Worm (Caenorhabditis elegans) whole organism, young adult: Measurements from ENCODE around the gene Y69A2AR.47.

ENCODE experiments used
- B0019.2 ChIP-seq: fragments of 200-800 bp; sonication (Bioruptor generic); conservative IDR thresholded peaks from 2 replicates; pipeline ENCODE4 v1.3.6; 2022; ENCODE audit warnings: missing genetic modification reagents, missing genetic modification characterization, missing compliant biosample characterization
- B0336.3 ChIP-seq: fragments of 200-800 bp; sonication (Bioruptor generic); IDR thresholded peaks from 2 replicates; pipeline ENCODE4 v1.3.6; 2022; ENCODE audit warnings: missing genetic modification characterization, missing compliant biosample characterization
- D2030.7 ChIP-seq: fragments of 200-800 bp; sonication (Bioruptor generic); IDR thresholded peaks from 2 replicates; pipeline ENCODE4 v1.3.6; 2022; ENCODE audit warnings: missing genetic modification reagents, missing genetic modification characterization, missing compliant biosample characterization
- F33H1.4 ChIP-seq: fragments of 200-800 bp; sonication (Bioruptor generic); IDR thresholded peaks from 2 replicates; pipeline ENCODE4 v1.3.6; 2022; ENCODE audit warnings: missing genetic modification reagents, missing genetic modification characterization, missing compliant biosample characterization
- F37B4.10 ChIP-seq: fragments of 200-800 bp; sonication (Bioruptor generic); IDR thresholded peaks from 2 replicates; pipeline ENCODE4 v1.3.6; 2022; ENCODE audit warnings: missing genetic modification characterization, missing compliant biosample characterization
- F39B2.1 ChIP-seq: fragments of 200-800 bp; sonication (Bioruptor generic); IDR thresholded peaks from 2 replicates; pipeline ENCODE4 v1.3.6; 2022; ENCODE audit warnings: missing genetic modification reagents, missing genetic modification characterization, missing compliant biosample characterization
- F52B5.7 ChIP-seq: sonication (generic microtip); optimal IDR thresholded peaks from 2 replicates; lab custom pipeline; 2016; ENCODE audit warnings: mild to moderate bottlenecking, missing genetic modification characterization, missing compliant biosample characterization
- F55B11.4 ChIP-seq: sonication (generic microtip); optimal IDR thresholded peaks from 2 replicates; lab custom pipeline; 2016; ENCODE audit warnings: missing compliant biosample characterization, missing genetic modification characterization, borderline replicate concordance; ENCODE audit not compliant: insufficient read depth
- K11D2.4 ChIP-seq: fragments of 200-800 bp; sonication (Bioruptor generic); IDR thresholded peaks from 2 replicates; pipeline ENCODE4 v1.3.6; 2022; ENCODE audit warnings: missing genetic modification reagents, missing genetic modification characterization, missing compliant biosample characterization
- K12H6.12 ChIP-seq: fragments of 200-800 bp; sonication (Bioruptor generic); optimal IDR thresholded peaks from 2 replicates; lab custom pipeline; 2018; ENCODE audit warnings: mild to moderate bottlenecking, missing genetic modification characterization, missing compliant biosample characterization
- T07F8.4 ChIP-seq: sonication (generic microtip); optimal IDR thresholded peaks from 2 replicates; lab custom pipeline; 2016; ENCODE audit warnings: mild to moderate bottlenecking, missing genetic modification characterization, moderate library complexity, missing compliant biosample characterization
- Y53F4B.3 ChIP-seq: fragments of 200-800 bp; sonication (Bioruptor generic); IDR thresholded peaks from 2 replicates; pipeline ENCODE4 v1.3.6; 2022; ENCODE audit warnings: missing genetic modification reagents, missing genetic modification characterization, missing compliant biosample characterization
- Y53G8AR.9 ChIP-seq: fragments of 200-800 bp; sonication (Bioruptor generic); conservative IDR thresholded peaks from 2 replicates; pipeline ENCODE4 v1.3.6; 2022; ENCODE audit warnings: missing genetic modification reagents, missing genetic modification characterization, missing compliant biosample characterization
- Y56A3A.18 ChIP-seq: fragments of 200-800 bp; sonication (Bioruptor generic); IDR thresholded peaks from 2 replicates; pipeline ENCODE4 v1.3.6; 2022; ENCODE audit warnings: missing genetic modification reagents, missing genetic modification characterization, missing compliant biosample characterization
- Y67H2A.10 ChIP-seq: fragments of 200-800 bp; sonication (Bioruptor generic); conservative IDR thresholded peaks from 2 replicates; pipeline ENCODE4 v1.3.6; 2022; ENCODE audit warnings: missing genetic modification reagents, missing genetic modification characterization, missing compliant biosample characterization
- Y95B8A.8 ChIP-seq: fragments of 200-800 bp; sonication (Bioruptor generic); IDR thresholded peaks from 2 replicates; pipeline ENCODE4 v1.3.6; 2022; ENCODE audit warnings: missing genetic modification reagents, missing genetic modification characterization, missing compliant biosample characterization
- akir-1 ChIP-seq: fragments of 200-800 bp; sonication (Bioruptor generic); optimal IDR thresholded peaks from 2 replicates; lab custom pipeline; 2018; ENCODE audit warnings: mild to moderate bottlenecking, missing genetic modification characterization, moderate library complexity, missing compliant biosample characterization
- ama-1 ChIP-seq, 3 experiments: fragments of 150-350 bp in 1 of 3; sonication (generic microtip) in 2 of 3; optimal IDR thresholded peaks; 2 replicates each; lab custom pipeline; 2014 to 2018; ENCODE audit warnings: missing biosample characterization in 2 of 3, missing genetic modification characterization in 2 of 3, missing genetic modification reagents in 2 of 3
- attf-5 ChIP-seq: fragments of 200-800 bp; sonication (Bioruptor generic); optimal IDR thresholded peaks from 2 replicates; lab custom pipeline; 2018; ENCODE audit warnings: mild to moderate bottlenecking, missing genetic modification characterization, missing compliant biosample characterization
- cebp-1 ChIP-seq, 2 experiments: fragments of 200-800 bp in 1 of 2; sonication (Bioruptor generic) in 1 of 2; sonication (generic microtip) in 1 of 2; IDR thresholded peaks in 1 of 2; optimal IDR thresholded peaks in 1 of 2; 2 replicates each; pipeline versions ENCODE4 v1.3.6 to Lab custom; 2017 to 2022; ENCODE audit warnings: missing compliant biosample characterization in 2 of 2, missing genetic modification characterization in 2 of 2, mild to moderate bottlenecking in 1 of 2, missing genetic modification reagents in 1 of 2, moderate library complexity in 1 of 2
- cebp-2 ChIP-seq: fragments of 200-800 bp; sonication (Bioruptor generic); IDR thresholded peaks from 2 replicates; pipeline ENCODE4 v1.3.6; 2022; ENCODE audit warnings: missing genetic modification characterization, missing compliant biosample characterization
- ceh-79 ChIP-seq: sonication (generic microtip); optimal IDR thresholded peaks from 2 replicates; lab custom pipeline; 2017; ENCODE audit warnings: mild to moderate bottlenecking, missing genetic modification characterization, missing compliant biosample characterization
- chd-7 ChIP-seq: sonication (generic microtip); optimal IDR thresholded peaks from 2 replicates; lab custom pipeline; 2016; ENCODE audit warnings: mild to moderate bottlenecking, missing genetic modification characterization, moderate library complexity, missing compliant biosample characterization
- die-1 ChIP-seq: sonication (generic microtip); optimal IDR thresholded peaks from 2 replicates; lab custom pipeline; 2016; ENCODE audit warnings: missing genotype, mild to moderate bottlenecking, missing genetic modification characterization, missing compliant biosample characterization
- dpl-1 ChIP-seq: fragments of 150-350 bp; optimal IDR thresholded peaks from 2 replicates; lab custom pipeline; 2014; ENCODE audit warnings: missing biosample characterization, missing genetic modification reagents, missing genetic modification characterization
- hlh-12 ChIP-seq: sonication (generic microtip); optimal IDR thresholded peaks from 2 replicates; lab custom pipeline; 2016; ENCODE audit warnings: missing genetic modification characterization, missing compliant biosample characterization
- hmg-1.2 ChIP-seq: fragments of 200-800 bp; sonication (Bioruptor generic); IDR thresholded peaks from 2 replicates; pipeline ENCODE4 v1.3.6; 2022; ENCODE audit warnings: missing genetic modification reagents, missing genetic modification characterization, missing compliant biosample characterization
- hmg-20 ChIP-seq: fragments of 200-800 bp; sonication (Bioruptor generic); IDR thresholded peaks from 2 replicates; pipeline ENCODE4 v1.3.6; 2022; ENCODE audit warnings: missing genetic modification reagents, missing genetic modification characterization, missing compliant biosample characterization
- lin-40 ChIP-seq: sonication (generic microtip); optimal IDR thresholded peaks from 2 replicates; lab custom pipeline; 2016; ENCODE audit warnings: missing genetic modification characterization, mild to moderate bottlenecking, missing compliant biosample characterization, missing genotype, missing genetic modification reagents
- lsl-1 ChIP-seq: fragments of 200-800 bp; sonication (Bioruptor generic); optimal IDR thresholded peaks from 2 replicates; lab custom pipeline; 2018; ENCODE audit warnings: mild to moderate bottlenecking, missing genetic modification characterization, moderate library complexity, missing compliant biosample characterization
- madf-3 ChIP-seq: fragments of 200-800 bp; sonication (Bioruptor generic); IDR thresholded peaks from 2 replicates; pipeline ENCODE4 v1.3.6; 2022; ENCODE audit warnings: missing genetic modification reagents, missing genetic modification characterization, missing compliant biosample characterization
- madf-6 ChIP-seq: fragments of 200-800 bp; sonication (Bioruptor generic); IDR thresholded peaks from 2 replicates; pipeline ENCODE4 v1.3.6; 2022; ENCODE audit warnings: missing genetic modification reagents, missing genetic modification characterization, missing compliant biosample characterization
- nfya-1 ChIP-seq: sonication (generic microtip); optimal IDR thresholded peaks from 2 replicates; lab custom pipeline; 2017; ENCODE audit warnings: antibody characterized with exemption, missing compliant biosample characterization, missing genetic modification characterization, borderline replicate concordance; ENCODE audit not compliant: insufficient read depth
- nfya-2 ChIP-seq: fragments of 200-800 bp; sonication (Bioruptor generic); IDR thresholded peaks from 2 replicates; pipeline ENCODE4 v1.3.6; 2022; ENCODE audit warnings: missing genetic modification reagents, missing genetic modification characterization, missing compliant biosample characterization
- nfyb-1 ChIP-seq: fragments of 200-800 bp; sonication (Bioruptor generic); IDR thresholded peaks from 2 replicates; pipeline ENCODE4 v1.3.6; 2022; ENCODE audit warnings: missing genetic modification reagents, missing genetic modification characterization, missing compliant biosample characterization
- nhr-90 ChIP-seq: sonication (generic microtip); optimal IDR thresholded peaks from 2 replicates; lab custom pipeline; 2016; ENCODE audit warnings: missing genotype, mild to moderate bottlenecking, missing genetic modification characterization, missing compliant biosample characterization
- rcor-1 ChIP-seq: fragments of 200-800 bp; sonication (Bioruptor generic); IDR thresholded peaks from 2 replicates; pipeline ENCODE4 v1.3.6; 2022; ENCODE audit warnings: missing genetic modification reagents, missing genetic modification characterization, missing compliant biosample characterization
- repo-1 ChIP-seq: sonication (generic microtip); optimal IDR thresholded peaks from 2 replicates; lab custom pipeline; 2017; ENCODE audit warnings: mild to moderate bottlenecking, missing genetic modification characterization, missing compliant biosample characterization
- rpc-1 ChIP-seq, 2 experiments: fragments of 150-350 bp in 1 of 2; sonication (generic microtip) in 1 of 2; optimal IDR thresholded peaks; 2 replicates each; lab custom pipeline; 2014 to 2018; ENCODE audit warnings: missing biosample characterization in 1 of 2, missing genetic modification characterization in 1 of 2, missing genetic modification reagents in 1 of 2, missing genotype in 1 of 2
- sea-2 ChIP-seq: fragments of 200-800 bp; sonication (Bioruptor generic); IDR thresholded peaks from 2 replicates; pipeline ENCODE4 v1.3.6; 2022; ENCODE audit warnings: missing genetic modification characterization, missing compliant biosample characterization
- snpc-1.1 ChIP-seq: sonication (generic microtip); optimal IDR thresholded peaks from 2 replicates; lab custom pipeline; 2017; ENCODE audit warnings: missing genetic modification characterization, mild to moderate bottlenecking, missing compliant biosample characterization, antibody characterized with exemption, moderate library complexity, missing genotype, missing genetic modification reagents; ENCODE audit not compliant: insufficient read depth
- snpc-1.3 ChIP-seq: sonication (generic microtip); optimal IDR thresholded peaks from 2 replicates; lab custom pipeline; 2017; ENCODE audit warnings: missing genetic modification characterization, mild to moderate bottlenecking, missing compliant biosample characterization, antibody characterized with exemption, moderate library complexity, missing genotype, missing genetic modification reagents; ENCODE audit not compliant: insufficient read depth
- snpc-3.4 ChIP-seq: sonication (generic microtip); optimal IDR thresholded peaks from 2 replicates; lab custom pipeline; 2017; ENCODE audit warnings: missing genetic modification characterization, mild to moderate bottlenecking, missing compliant biosample characterization, antibody characterized with exemption, moderate library complexity, missing genotype, missing genetic modification reagents
- somi-1 ChIP-seq: fragments of 200-800 bp; sonication (Bioruptor generic); optimal IDR thresholded peaks from 2 replicates; lab custom pipeline; 2018; ENCODE audit warnings: mild to moderate bottlenecking, missing genetic modification characterization, missing compliant biosample characterization
- tbx-9 ChIP-seq: sonication (generic microtip); optimal IDR thresholded peaks from 2 replicates; lab custom pipeline; 2016; ENCODE audit warnings: borderline replicate concordance, missing genetic modification characterization, inconsistent platforms, missing compliant biosample characterization

The Y69A2AR.47 gene

ce11 chrIV:2601988-2602861, 4.7 kb downstream of the Y69A2AR.47 start (continued):
- TF ChIP-seq snpc-1.3 (tag; lab: Kevin White, UChicago) (no peak), dpl-1 (GFP tag; lab: Kevin White, UChicago) (peak; percentile 8), F52B5.7 (tag; lab: Kevin White, UChicago) (peak; percentile 92), cebp-2 (peak; percentile 79; the same call in 1 of the 2 replicates), nfya-1 (tag; lab: Kevin White, UChicago) (no peak), Y56A3A.18 (peak; percentile 96), snpc-1.1 (no peak), sea-2 (GFP tag; lab: Robert Waterston, UW) (peak; percentile 97), Y67H2A.10 (GFP tag; lab: Robert Waterston, UW) (peak; percentile 98), die-1 (peak; percentile 70), hmg-20 (peak; percentile 67; the same call in 1 of the 2 replicates), attf-5 (peak; percentile 99), hmg-1.2 (GFP tag; lab: Robert Waterston, UW) (peak; percentile 98), K12H6.12 (tag; lab: Kevin White, UChicago) (peak; percentile 93), hlh-12 (no peak), madf-3 (GFP tag; lab: Robert Waterston, UW) (peak; percentile 93), chd-7 (tag; lab: Kevin White, UChicago) (peak; percentile 98), Y95B8A.8 (GFP tag; lab: Robert Waterston, UW) (peak; percentile 90), madf-6 (GFP tag; lab: Robert Waterston, UW) (peak; percentile 60; the same call in 1 of the 2 replicates), D2030.7 (GFP tag; lab: Robert Waterston, UW) (no peak)

ce11 chrIV:2602862-2603189, 5.3 kb downstream of the Y69A2AR.47 start:
- TF ChIP-seq F39B2.1 (GFP tag; lab: Robert Waterston, UW) (no peak), ama-1 (optimal IDR thresholded peaks at IDR 0.05; lab: Kevin White, UChicago) (no peak), ama-1 (GFP tag; optimal IDR thresholded peaks at IDR 0.05; lab: Kevin White, UChicago) (no peak), nfyb-1 (GFP tag; lab: Robert Waterston, UW) (no peak), ceh-79 (tag; lab: Kevin White, UChicago) (no peak), lin-40 (tag; lab: Kevin White, UChicago) (no peak), B0019.2 (GFP tag; lab: Robert Waterston, UW) (no peak), B0336.3 (GFP tag; lab: Robert Waterston, UW) (no peak), Y53F4B.3 (GFP tag; lab: Robert Waterston, UW) (no peak), somi-1 (no peak), rpc-1 (optimal IDR thresholded peaks at IDR 0.05; lab: Kevin White, UChicago) (no peak), rpc-1 (tag; optimal IDR thresholded peaks at IDR 0.05; lab: Kevin White, UChicago) (peak; percentile 24), chd-7 (tag; lab: Kevin White, UChicago) (peak; percentile 77), repo-1 (tag; lab: Kevin White, UChicago) (no peak), snpc-3.4 (no peak), akir-1 (no peak), nfya-2 (GFP tag; lab: Robert Waterston, UW) (no peak), nhr-90 (tag; lab: Kevin White, UChicago) (no peak), lsl-1 (GFP tag; lab: Kevin White, UChicago) (no peak), T07F8.4 (tag; lab: Kevin White, UChicago) (no peak), F33H1.4 (peak; percentile 39), F55B11.4 (tag; lab: Kevin White, UChicago) (no peak), Y53G8AR.9 (no peak), rcor-1 (GFP tag; lab: Robert Waterston, UW) (no peak), tbx-9 (tag; lab: Kevin White, UChicago) (no peak), cebp-1 (GFP tag; IDR thresholded peaks at IDR 0.05; lab: Robert Waterston, UW) (no peak), cebp-1 (tag; optimal IDR thresholded peaks at IDR 0.05; lab: Kevin White, UChicago) (no peak), F37B4.10 (no peak), die-1 (no peak), K11D2.4 (GFP tag; lab: Robert Waterston, UW) (no peak)
